Worm (Caenorhabditis elegans) whole organism, L1 larva: ENCODE data around the gene Y37H2A.11.

Experiments
- C34B4.2 ChIP-seq: sonication (generic microtip); optimal IDR thresholded peaks from 2 replicates; lab custom pipeline; 2017; ENCODE audit warnings: mild to moderate bottlenecking, missing genetic modification characterization, missing compliant biosample characterization
- elt-3 ChIP-seq, 6 experiments: fragments of 150-350 bp in 1 of 6; sonication (generic microtip); optimal IDR thresholded peaks; 2 replicates each; lab custom pipeline; 2017 to 2018; ENCODE audit warnings: missing biosample characterization in 6 of 6, missing genetic modification characterization in 6 of 6, inconsistent platforms in 1 of 6
- fkh-10 ChIP-seq: sonication (generic microtip); optimal IDR thresholded peaks from 2 replicates; lab custom pipeline; 2017; ENCODE audit warnings: missing biosample characterization, missing genetic modification reagents, missing genetic modification characterization
- nhr-237 ChIP-seq: fragments of 150-350 bp; optimal IDR thresholded peaks from 2 replicates; lab custom pipeline; 2014; ENCODE audit warnings: missing biosample characterization, missing genetic modification characterization
- ztf-4 ChIP-seq: fragments of 150-350 bp; optimal IDR thresholded peaks from 2 replicates; lab custom pipeline; 2014; ENCODE audit warnings: missing biosample characterization, missing genetic modification characterization

DNA sequence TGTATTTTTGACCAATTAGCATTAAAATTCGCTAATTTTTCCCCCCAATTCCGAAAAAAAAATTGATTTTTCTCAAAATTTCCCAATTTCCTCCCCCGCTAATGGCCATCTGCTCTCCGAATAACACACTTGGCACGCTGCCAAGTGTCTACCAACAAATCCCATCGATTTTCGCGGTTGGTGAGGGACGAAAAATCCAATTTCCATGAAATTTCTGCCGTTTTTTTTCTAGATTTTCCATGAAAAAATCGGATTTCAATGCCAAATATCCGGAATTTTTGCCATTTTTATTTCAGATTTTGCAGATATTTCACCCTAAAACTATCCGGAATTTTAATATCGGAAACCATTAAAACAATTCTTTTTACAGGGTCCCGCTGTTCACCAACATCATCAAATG lies 31.8 kb upstream of the Y37H2A.11 start:
- no peak for TF ChIP-seq elt-3 (tag; optimal IDR thresholded peaks at IDR 0.05; lab: Kevin White, UChicago)
- no peak for TF ChIP-seq ztf-4 (tag; lab: Kevin White, UChicago)
- no peak for TF ChIP-seq nhr-237
- TF ChIP-seq C34B4.2 (tag; lab: Kevin White, UChicago), result no peak
- no peak for TF ChIP-seq fkh-10 (GFP tag; lab: Kevin White, UChicago)
